Fruit fly (Drosophila melanogaster) whole organism, larva: ENCODE results near the gene Sxl.

Source experiments
- noc ChIP-seq: fragments of 200-800 bp; sonication (Bioruptor generic); optimal IDR thresholded peaks from 3 replicates; lab custom pipeline; 2019; ENCODE audit warnings: missing biosample characterization, mild to moderate bottlenecking, missing genetic modification characterization, moderate library complexity

Sxl gene

dm6 chrX:7097071-7097858 is 588 bp downstream of the Sxl start:
- TF ChIP-seq noc (tag; lab: Kevin White, UChicago): no peak

- TF ChIP-seq noc (tag; lab: Kevin White, UChicago): peak; percentile 77
Observed at dm6 chrX:7096495-7096995, 1.3 kb downstream of the Sxl start.

- no peak for TF ChIP-seq noc (tag; lab: Kevin White, UChicago)
Observed at dm6 chrX:7095912-7096494, 1.9 kb downstream of the Sxl start.

- peak; percentile 57 for TF ChIP-seq noc (tag; lab: Kevin White, UChicago)
Observed at dm6 chrX:7095292-7095911, 2.5 kb downstream of the Sxl start.

dm6 chrX:7094861-7095260 is 3.0 kb downstream of the Sxl start:
- TF ChIP-seq noc (tag; lab: Kevin White, UChicago): no peak

- TF ChIP-seq noc (tag; lab: Kevin White, UChicago): no peak
Observed at dm6 chrX:7094169-7094568, 3.7 kb downstream of the Sxl start.

- TF ChIP-seq noc (tag; lab: Kevin White, UChicago): no peak
Observed at dm6 chrX:7091909-7092308, 5.9 kb downstream of the Sxl start.

dm6 chrX:7086539-7086938 is 11.3 kb downstream of the Sxl start:
- TF ChIP-seq noc (tag; lab: Kevin White, UChicago): no peak

- no peak for TF ChIP-seq noc (tag; lab: Kevin White, UChicago)
Observed at dm6 chrX:7082407-7082806, 15.4 kb downstream of the Sxl start.

- no peak for TF ChIP-seq noc (tag; lab: Kevin White, UChicago)
Observed at dm6 chrX:7074316-7074925, 23.4 kb downstream of the Sxl start.

dm6 chrX:7073234-7073878 is 24.5 kb downstream of the Sxl start:
- TF ChIP-seq noc (tag; lab: Kevin White, UChicago): no peak

- peak; percentile 16 for TF ChIP-seq noc (tag; lab: Kevin White, UChicago)
Observed at dm6 chrX:7069011-7069463, 28.8 kb downstream of the Sxl start, which contains the start of gene CG4607. Gene CG4607 (plus strand): TSS chrX:7069413.

dm6 chrX:7068088-7068487 is 29.8 kb downstream of the Sxl start:
- peak; percentile 15 for TF ChIP-seq noc (tag; lab: Kevin White, UChicago)

- peak; percentile 45 for TF ChIP-seq noc (tag; lab: Kevin White, UChicago)
Observed at dm6 chrX:7067248-7067647, 30.6 kb downstream of the Sxl start.

- no peak for TF ChIP-seq noc (tag; lab: Kevin White, UChicago)
Observed at dm6 chrX:7066608-7067007, 31.2 kb downstream of the Sxl start.
